In genomic region chr3L:17846169-17846981, dm6 we compare ENCODE assay signal across 6 fruit fly cellular contexts.
A peak's percentile ranks its signal among the peaks of the same experiment; 100 is the strongest.
TF ChIP-seq lines count a peak whose summit lies in the region.

TSS of gene MED19 (minus strand) at chr3L:17846501.
TSS of gene CG7430 (plus strand) at chr3L:17846916.

- peak; percentile 19 to 28 for TF ChIP-seq CTCF in S2 (optimal IDR thresholded peaks at IDR 0.05; lab: Kevin White, UChicago)
- TF ChIP-seq CTCF in whole organism, embryonic (GFP tag; optimal IDR thresholded peaks at IDR 0.05; lab: Kevin White, UChicago): peak; percentile 17

TF ChIP-seq in whole organism, adult, 20 proteins besides CTCF, POLR2A, EP300 and RAD21 (continues in another document):
- TF ChIP-seq Crg-1 (GFP tag; optimal IDR thresholded peaks at IDR 0.05; lab: Kevin White, UChicago): no peak
- TF ChIP-seq cic (GFP tag; optimal IDR thresholded peaks at IDR 0.05; lab: Kevin White, UChicago): peak; percentile 50
- TF ChIP-seq CG33017 (tag; optimal IDR thresholded peaks at IDR 0.05; lab: Kevin White, UChicago): peak; percentile 26
- TF ChIP-seq Clk (GFP tag; optimal IDR thresholded peaks at IDR 0.05; lab: Kevin White, UChicago): no peak
- no peak for TF ChIP-seq kay (GFP tag; lab: Kevin White, UChicago; ENCODE audit: borderline replicate concordance)
- no peak for TF ChIP-seq Hr96 (GFP tag; optimal IDR thresholded peaks at IDR 0.05; lab: Kevin White, UChicago)
- peak; percentile 41 for TF ChIP-seq CG7101 (tag; optimal IDR thresholded peaks at IDR 0.05; lab: Kevin White, UChicago)
- TF ChIP-seq cnc (optimal IDR thresholded peaks at IDR 0.05; lab: Kevin White, UChicago): no peak
- no peak for TF ChIP-seq CG11617 (GFP tag; optimal IDR thresholded peaks at IDR 0.05; lab: Kevin White, UChicago)
- TF ChIP-seq pad (GFP tag; optimal IDR thresholded peaks at IDR 0.05; lab: Kevin White, UChicago): peak; percentile 8
- TF ChIP-seq Mnt (GFP tag; optimal IDR thresholded peaks at IDR 0.05; lab: Kevin White, UChicago): peak; percentile 58
- TF ChIP-seq CG1620 (GFP tag; optimal IDR thresholded peaks at IDR 0.05; lab: Kevin White, UChicago): no peak
- TF ChIP-seq bab1 (GFP tag; optimal IDR thresholded peaks at IDR 0.05; lab: Kevin White, UChicago): peak; percentile 78
- peak; percentile 31 for TF ChIP-seq tj (GFP tag; optimal IDR thresholded peaks at IDR 0.05; lab: Kevin White, UChicago)
- TF ChIP-seq toe (GFP tag; optimal IDR thresholded peaks at IDR 0.05; lab: Kevin White, UChicago): no peak
- no peak for TF ChIP-seq CG12768 (GFP tag; optimal IDR thresholded peaks at IDR 0.05; lab: Kevin White, UChicago)
- no peak for TF ChIP-seq CG7045 (GFP tag; optimal IDR thresholded peaks at IDR 0.05; lab: Kevin White, UChicago)
- TF ChIP-seq CG5204 (GFP tag; optimal IDR thresholded peaks at IDR 0.05; lab: Kevin White, UChicago): no peak
- TF ChIP-seq ovo (GFP tag; optimal IDR thresholded peaks at IDR 0.05; lab: Kevin White, UChicago): no peak

TF ChIP-seq in whole organism, embryonic, 481 proteins besides CTCF, POLR2A, EP300 and RAD21 (continues in another document):
- TF ChIP-seq CG12299 (tag; optimal IDR thresholded peaks at IDR 0.05; lab: Kevin White, UChicago): no peak
- no peak for TF ChIP-seq CG4707 (GFP tag; optimal IDR thresholded peaks at IDR 0.05; lab: Kevin White, UChicago)
- TF ChIP-seq inv (GFP tag; IDR thresholded peaks at IDR 0.05; lab: Robert Waterston, UW; ENCODE audit: partially characterized antibody): 0 out of 2 replicates have a peak, but pooled peaks have one; percentile 11
- TF ChIP-seq eve (GFP tag; optimal IDR thresholded peaks at IDR 0.05; lab: Kevin White, UChicago): no peak
- no peak for TF ChIP-seq bigmax (GFP tag; optimal IDR thresholded peaks at IDR 0.05; lab: Kevin White, UChicago)
- peak; percentile 2 for TF ChIP-seq Dad (GFP tag; optimal IDR thresholded peaks at IDR 0.05; lab: Kevin White, UChicago)
- TF ChIP-seq CG34422 (GFP tag; IDR thresholded peaks at IDR 0.05; lab: Robert Waterston, UW): peak; percentile 60; the same call in 1 of the 3 replicates
- TF ChIP-seq CG30431 (GFP tag; optimal IDR thresholded peaks at IDR 0.05; lab: Kevin White, UChicago): no peak
- peak; percentile 33 for TF ChIP-seq CG10431 (GFP tag; optimal IDR thresholded peaks at IDR 0.05; lab: Kevin White, UChicago)
- TF ChIP-seq Abd-B (GFP tag; optimal IDR thresholded peaks at IDR 0.05; lab: Kevin White, UChicago): peak; percentile 62
- peak; percentile 10 for TF ChIP-seq CG12104 (GFP tag; optimal IDR thresholded peaks at IDR 0.05; lab: Kevin White, UChicago)
- TF ChIP-seq bsh (GFP tag; optimal IDR thresholded peaks at IDR 0.05; lab: Kevin White, UChicago): peak; percentile 24 to 60
- TF ChIP-seq sob (GFP tag; IDR thresholded peaks at IDR 0.05; lab: Robert Waterston, UW): peak; percentile 55; the same call in 1 of the 2 replicates
- TF ChIP-seq org-1 (GFP tag; optimal IDR thresholded peaks at IDR 0.05; lab: Kevin White, UChicago): no peak
- peak; percentile 84 for TF ChIP-seq Med (GFP tag; lab: Kevin White, UChicago)
- peak; percentile 65 for TF ChIP-seq Ets65A (GFP tag; lab: Kevin White, UChicago)
- TF ChIP-seq CG9727 (GFP tag; optimal IDR thresholded peaks at IDR 0.05; lab: Kevin White, UChicago): peak; percentile 33
- peak; percentile 42; the same call in 1 of the 2 replicates for TF ChIP-seq MBD-R2 (GFP tag; IDR thresholded peaks at IDR 0.05; lab: Robert Waterston, UW)

TF ChIP-seq in whole organism, prepupa, 60 proteins besides CTCF, POLR2A, EP300 and RAD21 (continues in another document):
- TF ChIP-seq CG6792 (GFP tag; optimal IDR thresholded peaks at IDR 0.05; lab: Kevin White, UChicago) (no peak), Hr38 (GFP tag; optimal IDR thresholded peaks at IDR 0.05; lab: Kevin White, UChicago) (no peak), Smox (GFP tag; optimal IDR thresholded peaks at IDR 0.05; lab: Kevin White, UChicago) (no peak), CG6854 (GFP tag; optimal IDR thresholded peaks at IDR 0.05; lab: Kevin White, UChicago) (peak; percentile 79), Hr39 (GFP tag; optimal IDR thresholded peaks at IDR 0.05; lab: Kevin White, UChicago) (no peak), Eip78C (GFP tag; lab: Kevin White, UChicago) (peak; percentile 56), cyc (GFP tag; optimal IDR thresholded peaks at IDR 0.05; lab: Kevin White, UChicago) (peak; percentile 2), Sox102F (GFP tag; optimal IDR thresholded peaks at IDR 0.05; lab: Kevin White, UChicago) (no peak), eg (GFP tag; IDR thresholded peaks at IDR 0.05; lab: Robert Waterston, UW) (peak; percentile 29; the same call in 1 of the 3 replicates), CG8319 (GFP tag; optimal IDR thresholded peaks at IDR 0.05; lab: Kevin White, UChicago) (no peak), Lpt (GFP tag; optimal IDR thresholded peaks at IDR 0.05; lab: Kevin White, UChicago) (no peak), CG11762 (GFP tag; optimal IDR thresholded peaks at IDR 0.05; lab: Kevin White, UChicago; ENCODE audit: insufficient read depth) (no peak), dac (GFP tag; optimal IDR thresholded peaks at IDR 0.05; lab: Kevin White, UChicago) (no peak), CG3032 (tag; optimal IDR thresholded peaks at IDR 0.05; lab: Kevin White, UChicago) (no peak), svp (GFP tag; lab: Kevin White, UChicago) (peak; percentile 69), CG7368 (GFP tag; optimal IDR thresholded peaks at IDR 0.05; lab: Kevin White, UChicago) (no peak), CG10631 (GFP tag; optimal IDR thresholded peaks at IDR 0.05; lab: Kevin White, UChicago) (no peak), CG9139 (GFP tag; optimal IDR thresholded peaks at IDR 0.05; lab: Kevin White, UChicago) (no peak), CG31627 (GFP tag; optimal IDR thresholded peaks at IDR 0.05; lab: Kevin White, UChicago) (no peak), Ets21C (GFP tag; optimal IDR thresholded peaks at IDR 0.05; lab: Kevin White, UChicago) (no peak)

TF ChIP-seq in whole organism, pupa, 21 proteins besides CTCF, POLR2A, EP300 and RAD21:
- TF ChIP-seq CG15710 (tag; optimal IDR thresholded peaks at IDR 0.05; lab: Kevin White, UChicago) (no peak), EcR (GFP tag; optimal IDR thresholded peaks at IDR 0.05; lab: Kevin White, UChicago) (peak; percentile 87), CG8301 (tag; optimal IDR thresholded peaks at IDR 0.05; lab: Kevin White, UChicago) (no peak), gl (tag; optimal IDR thresholded peaks at IDR 0.05; lab: Kevin White, UChicago) (peak; percentile 24), rn (GFP tag; IDR thresholded peaks at IDR 0.05; lab: Robert Waterston, UW) (no peak), CG12605 (GFP tag; IDR thresholded peaks at IDR 0.05; lab: Robert Waterston, UW) (peak; percentile 29; the same call in 1 of the 2 replicates), CG8159 (tag; optimal IDR thresholded peaks at IDR 0.05; lab: Kevin White, UChicago) (no peak), CG4496 (GFP tag; IDR thresholded peaks at IDR 0.05; lab: Robert Waterston, UW) (peak; percentile 54; the same call in 2 of the 3 replicates)

TF ChIP-seq in whole organism, wandering third instar larva, 38 proteins besides CTCF, POLR2A, EP300 and RAD21:
- TF ChIP-seq foxo (GFP tag; optimal IDR thresholded peaks at IDR 0.05; lab: Kevin White, UChicago) (no peak), jim (GFP tag; optimal IDR thresholded peaks at IDR 0.05; lab: Kevin White, UChicago) (no peak), sage (GFP tag; optimal IDR thresholded peaks at IDR 0.05; lab: Kevin White, UChicago) (no peak), Dif (GFP tag; optimal IDR thresholded peaks at IDR 0.05; lab: Kevin White, UChicago; ENCODE audit: partially characterized antibody) (no peak), sv (GFP tag; optimal IDR thresholded peaks at IDR 0.05; lab: Kevin White, UChicago) (no peak), h (GFP tag; optimal IDR thresholded peaks at IDR 0.05; lab: Kevin White, UChicago) (peak; percentile 47), fru (GFP tag; optimal IDR thresholded peaks at IDR 0.05; lab: Kevin White, UChicago) (no peak), OdsH (GFP tag; optimal IDR thresholded peaks at IDR 0.05; lab: Kevin White, UChicago) (no peak), Hr83 (GFP tag; optimal IDR thresholded peaks at IDR 0.05; lab: Kevin White, UChicago; ENCODE audit: poor library complexity, severe bottlenecking) (peak; percentile 34), pan (optimal IDR thresholded peaks at IDR 0.05; lab: Kevin White, UChicago) (no peak), HLH106 (tag; optimal IDR thresholded peaks at IDR 0.05; lab: Kevin White, UChicago) (peak; percentile 2), Rel (GFP tag; optimal IDR thresholded peaks at IDR 0.05; lab: Kevin White, UChicago) (no peak), Rel (tag; optimal IDR thresholded peaks at IDR 0.05; lab: Kevin White, UChicago) (peak; percentile 68), Sp1 (GFP tag; optimal IDR thresholded peaks at IDR 0.05; lab: Kevin White, UChicago) (peak; percentile 52), dl (GFP tag; optimal IDR thresholded peaks at IDR 0.05; lab: Kevin White, UChicago; ENCODE audit: insufficient read depth in 1 of 2, partially characterized antibody in 2 of 2) (no peak), Hr78 (GFP tag; optimal IDR thresholded peaks at IDR 0.05; lab: Kevin White, UChicago) (no peak), Myc (optimal IDR thresholded peaks at IDR 0.05; lab: Kevin White, UChicago) (no peak), Mio (GFP tag; optimal IDR thresholded peaks at IDR 0.05; lab: Kevin White, UChicago) (no peak), woc (GFP tag; optimal IDR thresholded peaks at IDR 0.05; lab: Kevin White, UChicago) (peak; percentile 11), dmrt93B (GFP tag; optimal IDR thresholded peaks at IDR 0.05; lab: Kevin White, UChicago) (peak; percentile 44), rgr (GFP tag; optimal IDR thresholded peaks at IDR 0.05; lab: Kevin White, UChicago) (peak; percentile 32), lola (GFP tag; optimal IDR thresholded peaks at IDR 0.05; lab: Kevin White, UChicago) (peak; percentile 48)
